Fruit fly (Drosophila melanogaster) whole organism, prepupa: ENCODE measurements around the gene CG10650.

Experiments used
- Blimp-1 ChIP-seq: fragments of 200-800 bp; sonication (Bioruptor generic); optimal IDR thresholded peaks from 3 replicates; lab custom pipeline; 2017; ENCODE audit warnings: missing biosample characterization, missing genetic modification characterization, mild to moderate bottlenecking, moderate library complexity, missing genetic modification reagents
- CG10669 ChIP-seq: fragments of 200-800 bp; sonication (Bioruptor generic); optimal IDR thresholded peaks from 3 replicates; lab custom pipeline; 2018; ENCODE audit warnings: missing biosample characterization, mild to moderate bottlenecking, missing genetic modification characterization, moderate library complexity
- CG11294 ChIP-seq: fragments of 200-800 bp; sonication (Bioruptor generic); IDR thresholded peaks from 2 replicates; pipeline ENCODE4 v1.3.6; 2022; ENCODE audit warnings: missing biosample characterization, missing genetic modification characterization
- CG11762 ChIP-seq: fragments of 200-800 bp; sonication (Bioruptor generic); optimal IDR thresholded peaks from 3 replicates; lab custom pipeline; 2016; ENCODE audit warnings: missing biosample characterization, missing genetic modification characterization; ENCODE audit not compliant: insufficient read depth
- CG11902 ChIP-seq: fragments of 200-800 bp; sonication (Bioruptor generic); optimal IDR thresholded peaks from 3 replicates; lab custom pipeline; 2016; ENCODE audit warnings: missing biosample characterization, missing genetic modification characterization
- CG15336 ChIP-seq: fragments of 200-800 bp; sonication (Bioruptor generic); IDR thresholded peaks from 2 replicates; pipeline ENCODE4 v1.3.6; 2022; ENCODE audit warnings: missing biosample characterization, missing genetic modification characterization
- CG3032 ChIP-seq: fragments of 200-800 bp; optimal IDR thresholded peaks from 2 replicates; lab custom pipeline; 2019; ENCODE audit warnings: missing biosample characterization, mild to moderate bottlenecking, missing genetic modification characterization, moderate library complexity
- CG31627 ChIP-seq: fragments of 200-800 bp; sonication (Bioruptor generic); optimal IDR thresholded peaks from 3 replicates; lab custom pipeline; 2016; ENCODE audit warnings: missing biosample characterization, missing genetic modification characterization
- CG32006 ChIP-seq: fragments of 200-800 bp; sonication (Bioruptor generic); optimal IDR thresholded peaks from 3 replicates; lab custom pipeline; 2017; ENCODE audit warnings: missing biosample characterization, mild to moderate bottlenecking, missing genetic modification characterization
- CG3919 ChIP-seq: fragments of 200-800 bp; sonication (Bioruptor generic); optimal IDR thresholded peaks from 3 replicates; lab custom pipeline; 2016; ENCODE audit warnings: missing biosample characterization, missing genetic modification characterization
- CG4318 ChIP-seq: fragments of 200-800 bp; sonication (Bioruptor generic); optimal IDR thresholded peaks from 3 replicates; lab custom pipeline; 2017; ENCODE audit warnings: missing biosample characterization, mild to moderate bottlenecking, missing genetic modification characterization
- CG6163 ChIP-seq: fragments of 200-800 bp; sonication (Bioruptor generic); IDR thresholded peaks from 3 replicates; pipeline ENCODE4 v1.3.6; 2022; ENCODE audit warnings: missing biosample characterization, missing genetic modification characterization
- CG6276 ChIP-seq: fragments of 200-800 bp; sonication (Bioruptor generic); optimal IDR thresholded peaks from 2 replicates; lab custom pipeline; 2017; ENCODE audit warnings: missing biosample characterization, mild to moderate bottlenecking, missing genetic modification characterization
- CG6792 ChIP-seq: fragments of 200-800 bp; sonication (Bioruptor generic); optimal IDR thresholded peaks from 3 replicates; lab custom pipeline; 2016; ENCODE audit warnings: missing biosample characterization, missing genetic modification characterization
- CG6808 ChIP-seq: fragments of 200-800 bp; sonication (Bioruptor generic); optimal IDR thresholded peaks from 3 replicates; lab custom pipeline; 2017; ENCODE audit warnings: missing biosample characterization, missing genetic modification characterization, mild to moderate bottlenecking, moderate library complexity, missing genetic modification reagents
- CG6854 ChIP-seq: fragments of 200-800 bp; sonication (Bioruptor generic); optimal IDR thresholded peaks from 2 replicates; lab custom pipeline; 2017; ENCODE audit warnings: missing biosample characterization, mild to moderate bottlenecking, missing genetic modification characterization
- CG7368 ChIP-seq: fragments of 200-800 bp; sonication (Bioruptor generic); optimal IDR thresholded peaks from 3 replicates; lab custom pipeline; 2016; ENCODE audit warnings: missing biosample characterization, missing genetic modification characterization
- CG8319 ChIP-seq: fragments of 200-800 bp; sonication (Bioruptor generic); optimal IDR thresholded peaks from 3 replicates; lab custom pipeline; 2016; ENCODE audit warnings: missing biosample characterization, missing genetic modification characterization
- CG8632 ChIP-seq: fragments of 200-800 bp; sonication (Bioruptor generic); optimal IDR thresholded peaks from 3 replicates; lab custom pipeline; 2016; ENCODE audit warnings: missing biosample characterization, missing genetic modification characterization
- CG9139 ChIP-seq: fragments of 200-800 bp; sonication (Bioruptor generic); optimal IDR thresholded peaks from 3 replicates; lab custom pipeline; 2017; ENCODE audit warnings: missing biosample characterization, mild to moderate bottlenecking, missing genetic modification characterization
- Eip75B ChIP-seq: fragments of 200-800 bp; sonication (Bioruptor generic); optimal IDR thresholded peaks from 3 replicates; lab custom pipeline; 2016; ENCODE audit warnings: missing biosample characterization, missing genetic modification characterization
- Eip93F ChIP-seq: fragments of 200-800 bp; sonication (Bioruptor generic); optimal IDR thresholded peaks from 2 replicates; lab custom pipeline; 2016; ENCODE audit warnings: missing biosample characterization, mild to moderate bottlenecking, missing genetic modification characterization
- Ets21C ChIP-seq: fragments of 200-800 bp; sonication (Bioruptor generic); optimal IDR thresholded peaks from 3 replicates; lab custom pipeline; 2016; ENCODE audit warnings: missing biosample characterization, missing genetic modification characterization
- Ets96B ChIP-seq: fragments of 200-800 bp; optimal IDR thresholded peaks from 2 replicates; lab custom pipeline; 2019; ENCODE audit warnings: missing biosample characterization, mild to moderate bottlenecking, missing genetic modification characterization, moderate library complexity
- Hr38 ChIP-seq: sonication (Bioruptor generic); optimal IDR thresholded peaks from 2 replicates; lab custom pipeline; 2016; ENCODE audit warnings: missing biosample characterization, missing genetic modification characterization
- Hr39 ChIP-seq: fragments of 200-800 bp; sonication (Bioruptor generic); optimal IDR thresholded peaks from 2 replicates; lab custom pipeline; 2016; ENCODE audit warnings: missing biosample characterization, missing genetic modification characterization
- Hr4 ChIP-seq: fragments of 200-800 bp; sonication (Bioruptor generic); optimal IDR thresholded peaks from 3 replicates; lab custom pipeline; 2016; ENCODE audit warnings: missing biosample characterization, missing genetic modification characterization
- Lpt ChIP-seq: fragments of 200-800 bp; sonication (Bioruptor generic); optimal IDR thresholded peaks from 3 replicates; lab custom pipeline; 2016; ENCODE audit warnings: missing biosample characterization, missing genetic modification characterization
- Smox ChIP-seq: fragments of 200-800 bp; sonication (Bioruptor generic); optimal IDR thresholded peaks from 3 replicates; lab custom pipeline; 2016; ENCODE audit warnings: missing biosample characterization, missing genetic modification characterization
- Sox102F ChIP-seq: fragments of 200-800 bp; sonication (Bioruptor generic); optimal IDR thresholded peaks from 2 replicates; lab custom pipeline; 2016; ENCODE audit warnings: missing biosample characterization, mild to moderate bottlenecking, missing genetic modification characterization
- Sox14 ChIP-seq: fragments of 200-800 bp; sonication (Bioruptor generic); optimal IDR thresholded peaks from 3 replicates; lab custom pipeline; 2016; ENCODE audit warnings: missing biosample characterization, missing genetic modification characterization
- Sox15 ChIP-seq: fragments of 200-800 bp; sonication (Bioruptor generic); optimal IDR thresholded peaks from 3 replicates; lab custom pipeline; 2016; ENCODE audit warnings: missing biosample characterization, missing genetic modification characterization
- achi ChIP-seq: fragments of 200-800 bp; sonication (Bioruptor generic); optimal IDR thresholded peaks from 3 replicates; lab custom pipeline; 2016; ENCODE audit warnings: missing biosample characterization, missing genetic modification characterization
- acj6 ChIP-seq: fragments of 200-800 bp; sonication (Bioruptor generic); optimal IDR thresholded peaks from 3 replicates; lab custom pipeline; 2016; ENCODE audit warnings: missing biosample characterization, missing genetic modification characterization
- dac ChIP-seq: fragments of 200-800 bp; sonication (Bioruptor generic); optimal IDR thresholded peaks from 2 replicates; lab custom pipeline; 2017; ENCODE audit warnings: missing biosample characterization, mild to moderate bottlenecking, missing genetic modification characterization
- dsx ChIP-seq: fragments of 200-800 bp; optimal IDR thresholded peaks from 3 replicates; lab custom pipeline; 2019; ENCODE audit warnings: missing biosample characterization, mild to moderate bottlenecking, missing genetic modification characterization, moderate library complexity; ENCODE audit not compliant: poor library complexity, severe bottlenecking
- eg ChIP-seq: fragments of 200-800 bp; sonication (Bioruptor generic); IDR thresholded peaks from 3 replicates; pipeline ENCODE4 v1.3.6; 2022; ENCODE audit warnings: missing biosample characterization, missing genetic modification characterization
- esn ChIP-seq: fragments of 200-800 bp; sonication (Bioruptor generic); optimal IDR thresholded peaks from 2 replicates; lab custom pipeline; 2016; ENCODE audit warnings: missing biosample characterization, mild to moderate bottlenecking, missing genetic modification characterization, moderate library complexity
- fd59A ChIP-seq: fragments of 200-800 bp; sonication (Bioruptor generic); optimal IDR thresholded peaks from 2 replicates; lab custom pipeline; 2017; ENCODE audit warnings: missing biosample characterization, mild to moderate bottlenecking, missing genetic modification characterization, missing genetic modification reagents
- fd85E ChIP-seq: fragments of 200-800 bp; sonication (Bioruptor generic); optimal IDR thresholded peaks from 3 replicates; lab custom pipeline; 2016; ENCODE audit warnings: missing biosample characterization, missing genetic modification characterization
- fkh ChIP-seq: fragments of 200-800 bp; sonication (Bioruptor generic); optimal IDR thresholded peaks from 3 replicates; lab custom pipeline; 2017; ENCODE audit warnings: missing biosample characterization, mild to moderate bottlenecking, missing genetic modification characterization, moderate library complexity
- lz ChIP-seq: fragments of 200-800 bp; sonication (Bioruptor generic); optimal IDR thresholded peaks from 3 replicates; lab custom pipeline; 2016; ENCODE audit warnings: missing biosample characterization, missing genetic modification characterization
- net ChIP-seq: fragments of 200-800 bp; sonication (Bioruptor generic); optimal IDR thresholded peaks from 3 replicates; lab custom pipeline; 2016; ENCODE audit warnings: missing biosample characterization, missing genetic modification characterization
- pdm3 ChIP-seq: fragments of 200-800 bp; sonication (Bioruptor generic); optimal IDR thresholded peaks from 3 replicates; lab custom pipeline; 2016; ENCODE audit warnings: missing biosample characterization, missing genetic modification characterization
- salr ChIP-seq, 2 experiments: fragments of 200-800 bp; sonication (Bioruptor generic); optimal IDR thresholded peaks; 3 replicates each; lab custom pipeline; 2016 to 2018; ENCODE audit warnings: missing biosample characterization in 2 of 2, missing genetic modification characterization in 2 of 2, mild to moderate bottlenecking in 1 of 2
- spab ChIP-seq: fragments of 200-800 bp; sonication (Bioruptor generic); optimal IDR thresholded peaks from 2 replicates; lab custom pipeline; 2017; ENCODE audit warnings: missing biosample characterization, mild to moderate bottlenecking, missing genetic modification characterization, missing genetic modification reagents
- ss ChIP-seq, 2 experiments: fragments of 200-800 bp; sonication (Bioruptor generic); optimal IDR thresholded peaks; 2 replicates in 1 of 2; 3 replicates in 1 of 2; lab custom pipeline; 2017 to 2018; ENCODE audit warnings: mild to moderate bottlenecking in 2 of 2, missing biosample characterization in 2 of 2, missing genetic modification characterization in 2 of 2, moderate library complexity in 1 of 2
- topi ChIP-seq: fragments of 200-800 bp; sonication (Bioruptor generic); optimal IDR thresholded peaks from 3 replicates; lab custom pipeline; 2016; ENCODE audit warnings: missing biosample characterization, missing genetic modification characterization
- vri ChIP-seq: fragments of 200-800 bp; sonication (Bioruptor generic); optimal IDR thresholded peaks from 3 replicates; lab custom pipeline; 2016; ENCODE audit warnings: missing biosample characterization, mild to moderate bottlenecking, missing genetic modification characterization

Gene CG10650

DNA sequence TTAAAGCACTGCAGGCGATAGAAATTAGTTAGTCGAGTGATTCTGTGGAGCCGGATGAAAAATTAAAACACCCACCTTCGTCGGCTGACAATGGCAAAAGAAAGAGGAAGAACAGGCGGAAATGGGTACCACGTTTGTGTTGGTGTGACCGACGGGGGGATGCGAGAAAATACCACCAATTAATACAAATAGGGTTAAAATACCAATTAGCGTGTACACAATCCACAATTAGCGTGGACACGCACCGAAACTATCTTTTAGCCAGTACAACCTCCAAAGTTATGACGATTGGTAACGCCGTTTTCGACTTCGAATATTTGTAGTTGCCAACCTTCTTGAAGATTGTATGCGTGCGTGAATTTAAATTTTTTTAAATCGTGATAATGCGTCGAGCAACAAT, 13.4 kb upstream of the CG10650 start, which contains the start of gene RpL30 (continued):
- TF ChIP-seq pdm3 (peak; percentile 70), Sox15 (GFP tag; lab: Kevin White, UChicago) (peak; percentile 36), dsx (GFP tag; lab: Kevin White, UChicago) (peak; percentile 72), fd59A (peak; percentile 43), CG15336 (peak; percentile 70), CG11294 (GFP tag; lab: Robert Waterston, UW) (peak; percentile 56), salr (GFP tag; optimal IDR thresholded peaks at IDR 0.05; lab: Kevin White, UChicago) (peak in 1 of 2 experiments; percentile 84)

dm6 chr2L:19002959-19003371, 7.2 kb upstream of the CG10650 start, which contains the start of gene CG31793:
Gene CG31793 (plus strand): TSS chr2L:19003367.
- TF ChIP-seq CG11762 (GFP tag; lab: Kevin White, UChicago) (peak; percentile 44), CG6163 (GFP tag; lab: Robert Waterston, UW) (no peak; the same call in 1 of the 3 replicates), Hr39 (no peak), Ets96B (peak; percentile 60), Smox (GFP tag; lab: Kevin White, UChicago) (no peak), eg (GFP tag; lab: Robert Waterston, UW) (peak; percentile 79), Sox102F (GFP tag; lab: Kevin White, UChicago) (no peak), CG3032 (tag; lab: Kevin White, UChicago) (peak; percentile 54), achi (peak; percentile 68), esn (GFP tag; lab: Kevin White, UChicago) (peak; percentile 57), salr (GFP tag; optimal IDR thresholded peaks at IDR 0.05; lab: Kevin White, UChicago) (no peak), CG3919 (GFP tag; lab: Kevin White, UChicago) (peak; percentile 63), Hr4 (peak; percentile 36), Ets21C (GFP tag; lab: Kevin White, UChicago) (no peak), Eip75B (no peak), CG4318 (GFP tag; lab: Kevin White, UChicago) (no peak), dsx (GFP tag; lab: Kevin White, UChicago) (peak; percentile 63), spab (GFP tag; lab: Kevin White, UChicago) (peak; percentile 24), lz (GFP tag; lab: Kevin White, UChicago) (peak; percentile 26), CG6808 (peak; percentile 40), CG31627 (GFP tag; lab: Kevin White, UChicago) (no peak), dac (GFP tag; lab: Kevin White, UChicago) (no peak), CG6792 (GFP tag; lab: Kevin White, UChicago) (peak; percentile 42), vri (peak; percentile 58), Lpt (peak; percentile 28), CG9139 (peak; percentile 45), fd59A (no peak), CG7368 (no peak), Sox14 (GFP tag; lab: Kevin White, UChicago) (no peak), net (peak; percentile 63), Eip93F (GFP tag; lab: Kevin White, UChicago) (no peak), fd85E (GFP tag; lab: Kevin White, UChicago) (no peak), CG6276 (GFP tag; lab: Kevin White, UChicago) (peak; percentile 76), CG10669 (GFP tag; lab: Kevin White, UChicago) (peak; percentile 35), CG11294 (GFP tag; lab: Robert Waterston, UW) (no peak; the same call in 1 of the 2 replicates), CG6854 (no peak), CG8319 (GFP tag; lab: Kevin White, UChicago) (no peak), CG11902 (GFP tag; lab: Kevin White, UChicago) (no peak), acj6 (GFP tag; lab: Kevin White, UChicago) (peak; percentile 43), Hr38 (GFP tag; lab: Kevin White, UChicago) (no peak), pdm3 (no peak), ss (GFP tag; optimal IDR thresholded peaks at IDR 0.05; lab: Kevin White, UChicago) (peak in 1 of 2 experiments; percentile 35), fkh (GFP tag; lab: Kevin White, UChicago) (peak; percentile 76), CG32006 (GFP tag; lab: Kevin White, UChicago) (peak; percentile 53), Blimp-1 (GFP tag; lab: Kevin White, UChicago) (no peak), CG8632 (peak; percentile 42), topi (GFP tag; lab: Kevin White, UChicago) (peak; percentile 34)
